Worm (Caenorhabditis elegans) whole organism, mixed stage, embryonic: Measurements from ENCODE around the gene R02D5.7.

Experiments
- cnd-1 ChIP-seq: fragments of 200-800 bp; sonication (Bioruptor generic); optimal IDR thresholded peaks from 2 replicates; lab custom pipeline; 2018; ENCODE audit warnings: mild to moderate bottlenecking, missing genetic modification characterization, missing compliant biosample characterization
- elt-1 ChIP-seq: sonication (generic microtip); optimal IDR thresholded peaks from 2 replicates; lab custom pipeline; 2017; ENCODE audit warnings: missing genetic modification characterization, mild to moderate bottlenecking, missing compliant biosample characterization, antibody characterized with exemption, moderate library complexity, borderline replicate concordance; ENCODE audit not compliant: insufficient read depth
- lin-32 ChIP-seq: fragments of 200-800 bp; sonication (Bioruptor generic); optimal IDR thresholded peaks from 2 replicates; lab custom pipeline; 2018; ENCODE audit warnings: mild to moderate bottlenecking, missing genetic modification characterization, missing compliant biosample characterization
- mab-5 ChIP-seq: fragments of 150-350 bp; optimal IDR thresholded peaks from 2 replicates; lab custom pipeline; 2014; ENCODE audit warnings: missing biosample characterization, missing genetic modification characterization
- mep-1 ChIP-seq: fragments of 150-350 bp; optimal IDR thresholded peaks from 2 replicates; lab custom pipeline; 2017; ENCODE audit warnings: missing biosample characterization, missing genetic modification reagents, missing genetic modification characterization, inconsistent platforms
- mls-2 ChIP-seq: sonication (generic microtip); optimal IDR thresholded peaks from 2 replicates; lab custom pipeline; 2016; ENCODE audit warnings: mild to moderate bottlenecking, missing genetic modification characterization, moderate library complexity, missing compliant biosample characterization
- nhr-2 ChIP-seq: fragments of 150-350 bp; optimal IDR thresholded peaks from 2 replicates; lab custom pipeline; 2014; ENCODE audit warnings: missing biosample characterization, missing genetic modification characterization
- sem-2 ChIP-seq: fragments of 200-800 bp; sonication (Bioruptor generic); optimal IDR thresholded peaks from 2 replicates; lab custom pipeline; 2018; ENCODE audit warnings: mild to moderate bottlenecking, missing genetic modification characterization, missing compliant biosample characterization
- sptf-1 ChIP-seq: sonication (generic microtip); optimal IDR thresholded peaks from 2 replicates; lab custom pipeline; 2017; ENCODE audit warnings: mild to moderate bottlenecking, missing genetic modification characterization, moderate library complexity, missing compliant biosample characterization
- unc-39 ChIP-seq: fragments of 150-350 bp; optimal IDR thresholded peaks from 2 replicates; lab custom pipeline; 2014; ENCODE audit warnings: missing biosample characterization, missing genetic modification characterization
- unc-62 ChIP-seq: fragments of 150-350 bp; optimal IDR thresholded peaks from 2 replicates; lab custom pipeline; 2014; ENCODE audit warnings: missing biosample characterization, missing genetic modification reagents, missing genetic modification characterization
- zip-8 ChIP-seq: fragments of 150-350 bp; optimal IDR thresholded peaks from 2 replicates; lab custom pipeline; 2014; ENCODE audit warnings: missing biosample characterization, missing genetic modification characterization

The R02D5.7 gene

ce11 chrV:14438099-14438739 is 43.1 kb downstream of the R02D5.7 start:
- TF ChIP-seq unc-39 (tag; lab: Kevin White, UChicago), result no peak
- TF ChIP-seq nhr-2 (tag; lab: Kevin White, UChicago), result peak; percentile 17
- TF ChIP-seq sem-2, result no peak
- TF ChIP-seq lin-32 (GFP tag; lab: Kevin White, UChicago), result peak; percentile 97

- TF ChIP-seq elt-1 (tag; lab: Kevin White, UChicago), result no peak
- peak; percentile 53 for TF ChIP-seq nhr-2 (tag; lab: Kevin White, UChicago)
- peak; percentile 51 for TF ChIP-seq zip-8 (tag; lab: Kevin White, UChicago)
Measured at ce11 chrV:14437355-14437754, 43.9 kb downstream of the R02D5.7 start.

DNA sequence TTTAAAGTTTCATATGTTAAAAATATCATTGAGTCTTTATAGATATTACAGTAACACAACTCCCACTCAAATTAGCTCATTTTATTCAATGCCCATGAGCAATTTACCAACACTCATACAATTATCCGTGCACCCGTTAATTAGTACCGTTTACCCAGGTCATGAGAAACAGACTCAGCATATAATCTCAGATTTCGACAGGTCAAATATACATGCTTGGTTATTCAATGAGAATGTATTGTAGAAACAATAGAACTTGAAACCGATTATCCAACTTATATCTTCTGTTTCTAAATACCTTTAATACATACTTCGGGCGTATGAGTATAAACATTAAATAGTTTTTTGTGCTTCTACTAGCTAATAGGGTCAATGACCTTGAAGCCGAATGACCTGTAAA is 45.1 kb downstream of the R02D5.7 start:
- TF ChIP-seq nhr-2 (tag; lab: Kevin White, UChicago) (peak; percentile 65), mls-2 (tag; lab: Kevin White, UChicago) (no peak), cnd-1 (tag; lab: Kevin White, UChicago) (no peak), unc-62 (GFP tag; lab: Kevin White, UChicago) (no peak), sptf-1 (tag; lab: Kevin White, UChicago) (no peak), mep-1 (tag; lab: Kevin White, UChicago) (no peak)

DNA sequence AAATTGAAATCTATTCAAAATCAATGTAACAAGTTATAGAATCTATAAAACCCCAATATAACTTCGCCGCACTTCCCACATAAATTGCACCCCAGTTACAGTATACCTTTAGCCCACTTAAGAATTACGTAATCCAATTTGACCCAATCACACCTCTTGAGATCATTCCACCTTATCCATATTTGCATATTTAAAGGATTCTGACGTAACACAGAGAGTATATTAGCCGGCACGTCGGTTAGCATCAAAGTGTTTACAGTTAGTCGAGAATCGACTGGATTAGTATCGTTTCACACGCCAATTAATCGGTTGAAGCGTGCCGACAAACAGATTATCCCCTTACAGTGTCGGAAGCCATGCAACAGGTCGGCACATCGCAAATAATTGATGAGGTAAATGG is 47.7 kb downstream of the R02D5.7 start:
- TF ChIP-seq mab-5 (tag; lab: Kevin White, UChicago) (no peak), zip-8 (tag; lab: Kevin White, UChicago) (peak; percentile 85), nhr-2 (tag; lab: Kevin White, UChicago) (peak; percentile 97)

DNA sequence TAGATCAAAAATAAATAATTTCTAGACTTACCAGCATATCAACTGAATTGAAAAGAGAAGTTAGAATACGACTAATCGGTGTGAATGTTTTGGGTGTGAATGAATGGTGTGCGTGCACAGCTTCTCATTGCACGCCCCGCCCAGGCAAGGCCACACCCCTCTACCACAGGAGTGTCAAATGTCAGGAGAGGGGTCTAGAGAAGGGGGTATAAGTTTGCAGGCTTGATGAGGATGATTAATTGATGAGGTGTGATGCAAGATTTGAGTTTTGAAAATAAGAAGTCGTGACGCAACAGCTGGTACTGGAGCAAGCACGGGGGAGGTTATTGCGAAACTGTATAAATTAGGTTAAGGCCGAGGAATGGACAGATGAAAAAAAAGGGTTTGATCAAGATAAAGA is 49.0 kb downstream of the R02D5.7 start, which contains the start of gene egl-1:
Gene egl-1 (minus strand): TSS at position 101 of the 400 bp plus-strand sequence.
- no peak for TF ChIP-seq elt-1 (tag; lab: Kevin White, UChicago)
- TF ChIP-seq zip-8 (tag; lab: Kevin White, UChicago), result peak; percentile 77
- no peak for TF ChIP-seq lin-32 (GFP tag; lab: Kevin White, UChicago)
